Worm (Caenorhabditis elegans) whole organism, mixed stage, embryonic: Measurements from ENCODE around the gene F53F4.11.

Experiments
- bed-3 ChIP-seq: fragments of 200-800 bp; sonication (Bioruptor generic); optimal IDR thresholded peaks from 3 replicates; lab custom pipeline; 2018; ENCODE audit warnings: mild to moderate bottlenecking, missing genetic modification characterization, moderate library complexity, missing compliant biosample characterization
- unc-62 ChIP-seq: fragments of 150-350 bp; optimal IDR thresholded peaks from 2 replicates; lab custom pipeline; 2014; ENCODE audit warnings: missing biosample characterization, missing genetic modification reagents, missing genetic modification characterization

DNA sequence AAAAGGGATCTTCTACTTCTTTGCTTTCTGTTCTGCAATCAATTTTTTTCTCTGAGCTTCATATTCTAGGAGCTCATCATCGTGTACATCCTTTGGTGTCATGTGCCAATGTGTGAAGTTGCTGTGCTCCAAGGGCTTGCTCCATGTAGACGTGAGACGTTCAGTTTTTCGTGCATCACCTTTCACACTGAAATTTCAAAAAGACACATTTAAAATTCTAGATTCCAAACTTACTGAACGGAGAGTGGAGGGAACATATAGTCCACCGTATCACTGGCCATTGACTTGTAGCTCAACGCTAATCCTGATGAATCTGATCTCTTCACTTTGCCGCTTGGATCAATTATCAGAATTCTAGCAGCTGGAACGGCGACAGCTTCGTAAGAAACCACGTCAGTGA is 26.5 kb upstream of the F53F4.11 start:
- no peak for TF ChIP-seq unc-62 (GFP tag; lab: Kevin White, UChicago)
- no peak for TF ChIP-seq bed-3
